Worm (Caenorhabditis elegans) whole organism, early embryonic: ENCODE data around the gene srx-82.

Experiments used
- B0310.2 ChIP-seq: sonication (generic microtip); optimal IDR thresholded peaks from 2 replicates; lab custom pipeline; 2016; ENCODE audit warnings: mild to moderate bottlenecking, missing genetic modification characterization, missing compliant biosample characterization
- F13C5.2 ChIP-seq: sonication (generic microtip); optimal IDR thresholded peaks from 2 replicates; lab custom pipeline; 2017; ENCODE audit warnings: mild to moderate bottlenecking, missing genetic modification characterization, inconsistent platforms, missing compliant biosample characterization
- aly-1 ChIP-seq: sonication (generic microtip); optimal IDR thresholded peaks from 2 replicates; lab custom pipeline; 2016; ENCODE audit warnings: missing genetic modification characterization, missing compliant biosample characterization
- ama-1 ChIP-seq: fragments of 150-350 bp; optimal IDR thresholded peaks from 2 replicates; lab custom pipeline; 2014
- ceh-13 ChIP-seq: fragments of 200-800 bp; sonication (Bioruptor generic); optimal IDR thresholded peaks from 2 replicates; lab custom pipeline; 2018; ENCODE audit warnings: mild to moderate bottlenecking, missing genetic modification characterization, missing compliant biosample characterization
- ceh-36 ChIP-seq: sonication (generic microtip); optimal IDR thresholded peaks from 2 replicates; lab custom pipeline; 2016; ENCODE audit warnings: missing genetic modification characterization, inconsistent platforms, missing compliant biosample characterization
- ets-7 ChIP-seq: sonication (generic microtip); optimal IDR thresholded peaks from 2 replicates; lab custom pipeline; 2016; ENCODE audit warnings: missing genotype, missing genetic modification characterization, missing compliant biosample characterization
- flt-1 ChIP-seq: fragments of 200-800 bp; sonication (Bioruptor generic); IDR thresholded peaks from 2 replicates; pipeline ENCODE4 v1.3.6; 2022; ENCODE audit warnings: missing genetic modification characterization, missing compliant biosample characterization
- hmbx-1 ChIP-seq: sonication (generic microtip); optimal IDR thresholded peaks from 2 replicates; lab custom pipeline; 2016; ENCODE audit warnings: mild to moderate bottlenecking, missing genetic modification characterization, missing compliant biosample characterization
- hmg-4 ChIP-seq: fragments of 200-800 bp; sonication (Bioruptor generic); optimal IDR thresholded peaks from 2 replicates; lab custom pipeline; 2018; ENCODE audit warnings: mild to moderate bottlenecking, missing genetic modification characterization, missing compliant biosample characterization
- hnd-1 ChIP-seq: sonication (generic microtip); optimal IDR thresholded peaks from 2 replicates; lab custom pipeline; 2016; ENCODE audit warnings: missing genetic modification characterization, missing compliant biosample characterization
- pes-1 ChIP-seq: fragments of 200-800 bp; sonication (Bioruptor generic); IDR thresholded peaks from 2 replicates; pipeline ENCODE4 v1.3.6; 2022; ENCODE audit warnings: missing genetic modification reagents, missing genetic modification characterization, missing compliant biosample characterization
- scrt-1 ChIP-seq: fragments of 200-800 bp; sonication (Bioruptor generic); IDR thresholded peaks from 2 replicates; pipeline ENCODE4 v1.3.6; 2022; ENCODE audit warnings: missing genetic modification characterization, missing compliant biosample characterization
- sea-1 ChIP-seq: fragments of 200-800 bp; sonication (Bioruptor generic); conservative IDR thresholded peaks from 2 replicates; pipeline ENCODE4 v1.3.6; 2022; ENCODE audit warnings: missing genetic modification characterization, missing compliant biosample characterization
- tbx-11 ChIP-seq: fragments of 200-800 bp; sonication (Bioruptor generic); IDR thresholded peaks from 2 replicates; pipeline ENCODE4 v1.3.6; 2022; ENCODE audit warnings: missing genetic modification characterization, missing compliant biosample characterization
- tbx-37 ChIP-seq: fragments of 200-800 bp; sonication (Bioruptor generic); conservative IDR thresholded peaks from 2 replicates; pipeline ENCODE4 v1.3.6; 2022; ENCODE audit warnings: missing genetic modification reagents, missing genetic modification characterization, missing compliant biosample characterization
- tra-4 ChIP-seq: sonication (generic microtip); optimal IDR thresholded peaks from 2 replicates; lab custom pipeline; 2017; ENCODE audit warnings: missing genetic modification characterization, missing compliant biosample characterization

srx-82 gene

DNA sequence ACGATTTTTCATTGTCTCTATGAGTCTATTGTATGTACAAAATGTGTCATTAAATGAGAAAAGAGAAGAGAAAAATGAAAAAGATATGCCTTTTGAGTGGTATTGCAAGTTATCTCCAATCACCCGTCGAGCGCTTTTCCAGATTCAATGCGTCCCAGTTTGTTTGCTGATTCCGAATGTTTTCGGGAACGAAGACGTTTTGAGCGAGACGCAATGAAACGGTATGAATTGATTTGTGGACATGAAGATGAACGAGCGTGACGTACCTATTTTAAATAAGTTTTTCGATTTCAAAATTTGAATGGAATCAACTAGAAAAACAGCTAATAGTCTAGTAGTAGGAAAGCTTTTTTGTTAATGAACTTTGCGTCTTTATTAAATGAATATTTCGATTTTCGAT lies 27.3 kb downstream of the srx-82 start:
- no peak for TF ChIP-seq sea-1 (GFP tag; lab: Robert Waterston, UW)
- TF ChIP-seq scrt-1 (GFP tag; lab: Robert Waterston, UW) = no peak
- no peak for TF ChIP-seq tbx-11 (GFP tag; lab: Robert Waterston, UW)
- no peak for TF ChIP-seq tbx-37 (GFP tag; lab: Robert Waterston, UW)
- no peak for TF ChIP-seq F13C5.2 (tag; lab: Kevin White, UChicago)
- TF ChIP-seq hmg-4 (GFP tag; lab: Kevin White, UChicago) = no peak
- no peak for TF ChIP-seq ama-1 (lab: Kevin White, UChicago)
- no peak for TF ChIP-seq hmbx-1 (tag; lab: Kevin White, UChicago)
- no peak for TF ChIP-seq tra-4
- no peak for TF ChIP-seq B0310.2 (tag; lab: Kevin White, UChicago)
- TF ChIP-seq aly-1 (tag; lab: Kevin White, UChicago) = no peak
- no peak for TF ChIP-seq hnd-1
- TF ChIP-seq ets-7 = no peak
- TF ChIP-seq ceh-13 = no peak
- TF ChIP-seq flt-1 (GFP tag; lab: Robert Waterston, UW) = no peak
- no peak for TF ChIP-seq ceh-36 (tag; lab: Kevin White, UChicago)
- TF ChIP-seq pes-1 (GFP tag; lab: Robert Waterston, UW) = no peak

DNA sequence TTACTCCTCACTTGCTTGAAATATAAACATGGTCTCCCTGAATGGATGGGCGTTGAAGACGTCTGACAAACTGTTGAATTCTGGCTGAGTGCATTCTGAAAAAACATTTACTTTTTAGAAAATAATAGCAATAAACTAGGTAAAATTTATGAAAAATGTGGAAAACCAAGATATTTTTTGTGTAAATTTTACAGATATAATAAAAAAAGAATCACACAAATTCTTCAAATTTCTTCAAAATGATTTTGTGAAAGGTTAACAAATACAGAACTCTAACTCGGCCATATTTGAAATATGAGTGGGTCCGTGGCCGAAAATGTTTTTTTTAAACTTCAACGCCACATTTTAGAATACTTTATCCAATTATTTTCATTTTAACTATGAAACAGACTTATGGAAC lies 28.6 kb downstream of the srx-82 start, which contains the start of gene glb-15:
Gene glb-15, minus strand, starts transcription at position 101 of the 400 bp plus-strand sequence.
- no peak for TF ChIP-seq hmg-4 (GFP tag; lab: Kevin White, UChicago)
- no peak for TF ChIP-seq hnd-1
- TF ChIP-seq hmbx-1 (tag; lab: Kevin White, UChicago) = no peak
- TF ChIP-seq aly-1 (tag; lab: Kevin White, UChicago) = no peak
- TF ChIP-seq flt-1 (GFP tag; lab: Robert Waterston, UW) = no peak
- no peak for TF ChIP-seq F13C5.2 (tag; lab: Kevin White, UChicago)
- TF ChIP-seq pes-1 (GFP tag; lab: Robert Waterston, UW) = no peak
- no peak for TF ChIP-seq tra-4
- TF ChIP-seq scrt-1 (GFP tag; lab: Robert Waterston, UW) = no peak

DNA sequence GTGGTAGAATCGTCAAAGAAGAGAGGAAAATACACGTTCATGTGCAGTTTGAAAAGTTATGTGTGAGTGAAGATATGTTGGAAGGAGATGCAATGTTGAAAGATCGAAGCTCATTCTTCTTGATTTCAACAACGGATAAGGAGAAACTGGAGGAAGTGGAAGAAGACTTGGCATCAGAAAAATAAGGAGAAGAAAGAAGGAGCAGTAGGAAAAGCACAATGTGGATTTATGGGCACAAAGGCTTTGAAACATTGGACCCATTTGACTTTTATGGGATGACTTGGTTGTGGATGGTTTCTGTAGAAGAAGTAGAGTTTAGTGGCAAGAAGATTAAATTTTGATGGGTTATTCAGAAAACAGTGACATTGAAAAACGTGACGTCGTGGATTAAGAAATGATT lies 30.5 kb downstream of the srx-82 start:
- TF ChIP-seq scrt-1 (GFP tag; lab: Robert Waterston, UW) (no peak), ama-1 (lab: Kevin White, UChicago) (no peak), hnd-1 (no peak), tra-4 (no peak), hmbx-1 (tag; lab: Kevin White, UChicago) (no peak), sea-1 (GFP tag; lab: Robert Waterston, UW) (no peak), tbx-11 (GFP tag; lab: Robert Waterston, UW) (no peak), F13C5.2 (tag; lab: Kevin White, UChicago) (no peak), ets-7 (no peak), ceh-13 (no peak), pes-1 (GFP tag; lab: Robert Waterston, UW) (no peak), hmg-4 (GFP tag; lab: Kevin White, UChicago) (no peak), tbx-37 (GFP tag; lab: Robert Waterston, UW) (no peak)

DNA sequence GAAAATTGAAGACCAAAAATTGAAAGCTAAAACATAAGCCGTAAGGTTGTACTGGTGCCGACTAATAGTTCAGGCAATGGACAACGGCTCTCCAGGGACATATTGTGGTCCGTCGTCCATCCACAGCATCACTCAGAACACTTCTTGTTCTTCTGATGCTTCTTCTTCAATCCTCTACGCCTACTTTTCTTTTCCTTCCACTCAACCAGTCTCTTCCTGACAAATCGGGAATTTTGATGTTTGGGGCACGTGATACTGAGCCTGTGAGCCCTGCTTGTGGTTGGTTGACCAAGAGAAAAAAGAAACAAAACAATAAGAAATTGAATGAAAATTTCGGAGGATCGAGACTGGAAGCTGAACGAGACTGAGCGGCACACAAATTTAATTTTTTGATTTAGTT lies 31.7 kb downstream of the srx-82 start:
- TF ChIP-seq tbx-11 (GFP tag; lab: Robert Waterston, UW) = no peak

DNA sequence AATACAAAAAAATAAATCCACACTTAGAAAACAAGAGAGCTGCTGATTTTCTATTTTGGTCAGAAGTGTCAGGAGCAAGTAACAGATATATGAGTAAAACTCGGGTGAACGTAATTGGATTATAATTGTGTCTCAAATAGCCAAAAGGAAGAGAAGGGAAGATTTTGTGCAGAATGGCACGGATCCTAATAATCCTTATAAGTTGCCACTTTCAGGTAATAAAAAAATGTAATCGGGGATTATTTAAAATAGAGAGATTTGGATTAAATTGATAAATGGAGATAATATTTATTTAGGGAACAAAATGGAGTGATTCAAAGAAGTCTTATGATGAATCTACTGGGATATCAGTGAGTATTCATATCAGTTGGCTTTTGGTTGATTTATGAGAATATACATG lies 35.4 kb downstream of the srx-82 start:
- no peak for TF ChIP-seq tbx-11 (GFP tag; lab: Robert Waterston, UW)
- no peak for TF ChIP-seq tbx-37 (GFP tag; lab: Robert Waterston, UW)
- no peak for TF ChIP-seq flt-1 (GFP tag; lab: Robert Waterston, UW)
- no peak for TF ChIP-seq B0310.2 (tag; lab: Kevin White, UChicago)
- TF ChIP-seq scrt-1 (GFP tag; lab: Robert Waterston, UW) = no peak

DNA sequence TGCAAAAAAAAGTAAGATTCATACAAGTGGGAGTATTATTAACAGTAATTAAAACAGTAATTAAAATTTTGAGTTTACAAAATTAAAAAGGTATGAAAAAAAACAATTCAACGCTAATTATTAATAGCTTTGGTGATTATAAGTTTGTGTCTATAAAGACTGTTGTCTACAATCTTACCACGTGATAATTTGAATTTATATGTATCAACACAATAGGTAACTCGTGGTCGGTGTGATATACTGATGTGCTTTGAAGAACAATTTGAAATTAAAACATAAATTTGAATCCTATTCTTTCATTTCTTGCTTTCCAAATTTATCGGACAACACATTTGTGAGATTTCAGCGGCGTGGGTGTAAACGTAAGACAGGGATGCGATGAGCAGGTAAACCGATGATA lies 38.3 kb downstream of the srx-82 start:
- TF ChIP-seq ama-1 (lab: Kevin White, UChicago) (no peak), F13C5.2 (tag; lab: Kevin White, UChicago) (no peak), flt-1 (GFP tag; lab: Robert Waterston, UW) (no peak), pes-1 (GFP tag; lab: Robert Waterston, UW) (no peak), B0310.2 (tag; lab: Kevin White, UChicago) (no peak), ceh-36 (tag; lab: Kevin White, UChicago) (no peak), tra-4 (no peak), sea-1 (GFP tag; lab: Robert Waterston, UW) (no peak), ceh-13 (no peak), hnd-1 (no peak), tbx-11 (GFP tag; lab: Robert Waterston, UW) (no peak), ets-7 (no peak), hmbx-1 (tag; lab: Kevin White, UChicago) (no peak), aly-1 (tag; lab: Kevin White, UChicago) (no peak)

DNA sequence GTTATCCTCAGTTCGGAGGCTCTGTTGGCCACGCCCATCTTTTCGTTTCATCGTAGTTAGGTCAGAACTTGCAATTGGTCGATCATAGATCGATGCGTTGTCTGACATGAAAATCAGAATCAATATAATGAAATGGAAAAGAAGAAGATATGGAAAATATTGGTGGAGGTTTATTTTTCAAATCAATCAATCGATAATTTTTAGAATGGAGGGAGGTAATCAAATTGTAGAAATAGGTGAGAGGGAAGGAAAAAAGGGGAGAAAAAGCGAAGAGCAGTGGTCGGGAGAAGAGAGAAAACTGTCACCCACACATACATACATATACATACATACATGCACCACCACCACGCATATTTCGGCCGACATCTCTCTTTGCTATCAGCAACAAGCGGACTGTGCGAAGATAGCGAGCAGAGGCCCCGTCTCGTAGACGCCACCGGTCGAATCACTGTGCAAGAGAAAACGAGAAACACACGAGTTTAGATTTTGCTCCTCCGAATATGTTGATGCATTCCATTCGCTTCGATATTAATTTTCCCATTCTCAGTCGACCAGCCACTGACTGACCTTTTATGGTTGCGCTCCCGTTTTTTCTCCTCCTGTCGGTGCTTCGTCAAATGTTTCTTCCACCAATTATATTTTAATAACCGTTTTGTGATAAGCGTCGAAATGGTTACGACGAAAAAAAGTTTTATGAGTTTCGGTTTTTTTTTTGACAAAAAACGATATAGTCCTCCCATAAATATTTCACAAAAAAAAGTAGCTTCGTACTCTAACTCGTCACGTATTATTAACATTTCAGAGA lies 39.9 kb downstream of the srx-82 start, which contains the start of gene F35B12.10:
Gene F35B12.10, minus strand, starts transcription at position 51 of the 805 bp plus-strand sequence.
- TF ChIP-seq tra-4 (no peak), ama-1 (lab: Kevin White, UChicago) (no peak), hmbx-1 (tag; lab: Kevin White, UChicago) (no peak), pes-1 (GFP tag; lab: Robert Waterston, UW) (no peak), scrt-1 (GFP tag; lab: Robert Waterston, UW) (no peak), ets-7 (no peak), sea-1 (GFP tag; lab: Robert Waterston, UW) (no peak), F13C5.2 (tag; lab: Kevin White, UChicago) (no peak), tbx-11 (GFP tag; lab: Robert Waterston, UW) (no peak), hmg-4 (GFP tag; lab: Kevin White, UChicago) (no peak), flt-1 (GFP tag; lab: Robert Waterston, UW) (no peak), aly-1 (tag; lab: Kevin White, UChicago) (no peak), ceh-13 (no peak), B0310.2 (tag; lab: Kevin White, UChicago) (no peak), tbx-37 (GFP tag; lab: Robert Waterston, UW) (no peak), hnd-1 (no peak), ceh-36 (tag; lab: Kevin White, UChicago) (no peak)
